Worm (Caenorhabditis elegans): ENCODE data around the gene brc-1.

Gene brc-1

ce11 chrIII:3897116-3897845, 34.5 kb upstream of the brc-1 start (continued):
- peak; percentile 99 for TF ChIP-seq hsf-1 (GFP tag; IDR thresholded peaks at IDR 0.05)
- TF ChIP-seq F39B2.1 (GFP tag; IDR thresholded peaks at IDR 0.05), result peak; percentile 96
- peak; percentile 73 for TF ChIP-seq Y67H2A.10 (GFP tag; conservative IDR thresholded peaks at IDR 0.05)
- peak; percentile 64 for TF ChIP-seq madf-8 (GFP tag; conservative IDR thresholded peaks at IDR 0.05)
- peak; percentile 90 for TF ChIP-seq pbrm-1 (GFP tag; IDR thresholded peaks at IDR 0.05)
- peak; percentile 99 for TF ChIP-seq egrh-3 (GFP tag; IDR thresholded peaks at IDR 0.05)
- TF ChIP-seq attf-3 (GFP tag; conservative IDR thresholded peaks at IDR 0.05), result peak; percentile 28; the same call in 1 of the 2 replicates
- peak; percentile 69 for TF ChIP-seq lin-26 (GFP tag; IDR thresholded peaks at IDR 0.05)
- TF ChIP-seq nfyb-1 (GFP tag; IDR thresholded peaks at IDR 0.05), result peak; percentile 90
- peak; percentile 98 for TF ChIP-seq dox-1 (GFP tag; IDR thresholded peaks at IDR 0.05)
- peak; percentile 94 for TF ChIP-seq ekl-4 (GFP tag; IDR thresholded peaks at IDR 0.05)
- TF ChIP-seq ceh-100 (GFP tag; IDR thresholded peaks at IDR 0.05), result peak; percentile 72
- TF ChIP-seq ceh-40 (GFP tag; IDR thresholded peaks at IDR 0.05), result peak; percentile 96
- TF ChIP-seq C17E4.6 (GFP tag; IDR thresholded peaks at IDR 0.05), result peak; percentile 47; the same call in 1 of the 2 replicates
- TF ChIP-seq D2030.7 (GFP tag; IDR thresholded peaks at IDR 0.05), result peak; percentile 93
- peak; percentile 95 for TF ChIP-seq Y53F4B.3 (GFP tag; IDR thresholded peaks at IDR 0.05)
- TF ChIP-seq ceh-58 (GFP tag; IDR thresholded peaks at IDR 0.05), result peak; percentile 99
- TF ChIP-seq aptf-2 (GFP tag; conservative IDR thresholded peaks at IDR 0.05), result 0 out of 2 replicates have a peak, but pooled peaks have one; percentile 10
- TF ChIP-seq ztf-28 (GFP tag; IDR thresholded peaks at IDR 0.05), result peak; percentile 95
- peak; percentile 92 for TF ChIP-seq egl-18 (GFP tag; IDR thresholded peaks at IDR 0.05)
- TF ChIP-seq Y53G8AR.9 (GFP tag; conservative IDR thresholded peaks at IDR 0.05), result peak; percentile 79
- peak; percentile 95 for TF ChIP-seq Y95B8A.8 (GFP tag; IDR thresholded peaks at IDR 0.05)

DNA sequence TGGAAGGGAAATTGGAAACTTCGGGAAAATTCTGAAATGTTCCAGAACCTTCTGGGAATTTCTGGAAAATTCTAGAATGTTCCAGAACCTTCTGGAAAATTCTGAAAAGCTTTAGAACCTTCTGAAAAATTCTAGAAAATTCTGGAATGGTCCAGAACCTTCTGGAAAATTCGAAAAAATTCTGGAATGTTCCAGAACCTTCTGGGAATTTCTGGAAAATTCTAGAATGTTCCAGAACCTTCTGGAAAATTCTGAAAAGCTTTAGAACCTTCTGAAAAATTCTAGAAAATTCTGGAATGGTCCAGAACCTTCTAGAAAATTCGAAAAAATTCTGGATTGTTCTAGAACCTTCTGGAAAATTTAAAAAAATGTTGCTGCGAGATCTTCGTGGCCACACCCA, 33.1 kb upstream of the brc-1 start:
- TF ChIP-seq ekl-4 (GFP tag; IDR thresholded peaks at IDR 0.05) (0 out of 2 replicates have a peak, but pooled peaks have one; percentile 34), hsf-1 (GFP tag; IDR thresholded peaks at IDR 0.05) (peak; percentile 95)

DNA sequence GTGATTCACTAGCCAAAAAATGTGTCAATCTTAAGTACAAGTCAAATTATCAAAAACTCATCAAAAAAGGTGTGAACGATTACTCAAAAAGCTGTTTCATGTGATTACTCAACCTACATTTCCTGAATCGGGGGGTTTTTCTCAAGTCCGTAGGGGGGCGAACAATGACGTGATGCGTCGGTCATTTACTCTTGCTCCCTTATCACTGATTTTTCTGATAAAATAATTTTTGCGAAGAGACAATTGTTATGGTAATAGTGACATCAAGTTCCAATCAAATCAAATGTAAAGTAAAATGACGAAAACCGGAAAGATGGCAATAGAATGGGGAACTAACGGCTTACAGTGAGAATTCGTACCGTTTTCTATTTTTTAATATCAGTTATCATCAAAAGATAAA, 31.2 kb upstream of the brc-1 start:
- TF ChIP-seq nhr-80 (tag; optimal IDR thresholded peaks at IDR 0.05), result peak; percentile 64
- no peak for TF ChIP-seq ceh-79 (tag; optimal IDR thresholded peaks at IDR 0.05)

ce11 chrIII:3889896-3890295, 27.1 kb upstream of the brc-1 start:
- no peak for TF ChIP-seq lag-1 (GFP tag; IDR thresholded peaks at IDR 0.05)
- TF ChIP-seq lin-40 (tag; optimal IDR thresholded peaks at IDR 0.05), result no peak
- no peak for TF ChIP-seq ceh-79 (tag; optimal IDR thresholded peaks at IDR 0.05)
- TF ChIP-seq nhr-90 (tag; optimal IDR thresholded peaks at IDR 0.05), result no peak
- no peak for TF ChIP-seq C17E4.6 (GFP tag; IDR thresholded peaks at IDR 0.05)
- no peak for TF ChIP-seq F10E7.11 (tag; optimal IDR thresholded peaks at IDR 0.05)
- TF ChIP-seq unc-130 (GFP tag; optimal IDR thresholded peaks at IDR 0.05), result no peak
- no peak for TF ChIP-seq Y67H2A.10 (GFP tag; conservative IDR thresholded peaks at IDR 0.05)
- TF ChIP-seq ZK185.1 (tag; optimal IDR thresholded peaks at IDR 0.05; ENCODE audit: poor library complexity, severe bottlenecking), result no peak
- TF ChIP-seq sptf-2 (GFP tag; optimal IDR thresholded peaks at IDR 0.05), result no peak
- TF ChIP-seq mcd-1 (GFP tag; IDR thresholded peaks at IDR 0.05), result no peak
- TF ChIP-seq ama-1 (optimal IDR thresholded peaks at IDR 0.05), result no peak
- TF ChIP-seq ama-1 (GFP tag; optimal IDR thresholded peaks at IDR 0.05), result no peak
- no peak for TF ChIP-seq egl-18 (GFP tag; IDR thresholded peaks at IDR 0.05)
- no peak for TF ChIP-seq snpc-4 (GFP tag; optimal IDR thresholded peaks at IDR 0.05)
- TF ChIP-seq snpc-4 (tag; optimal IDR thresholded peaks at IDR 0.05), result no peak
- TF ChIP-seq him-1 (tag; optimal IDR thresholded peaks at IDR 0.05), result no peak
- TF ChIP-seq ccch-3 (GFP tag; optimal IDR thresholded peaks at IDR 0.05), result no peak
